Fruit fly (Drosophila melanogaster) whole organism, embryonic: ENCODE measurements around the gene CG9961.

ENCODE experiments used
- Atf-2 ChIP-seq: fragments of 200-800 bp; sonication (Bioruptor generic); optimal IDR thresholded peaks from 2 replicates; lab custom pipeline; 2016; ENCODE audit warnings: missing biosample characterization, missing genetic modification characterization
- Bgb ChIP-seq: fragments of 200-800 bp; sonication (Bioruptor generic); IDR thresholded peaks from 2 replicates; pipeline ENCODE4 v1.3.6; 2022; ENCODE audit warnings: missing biosample characterization, missing genetic modification characterization; ENCODE audit not compliant: partially characterized antibody
- CG1647 ChIP-seq: fragments of 200-800 bp; sonication (Bioruptor generic); optimal IDR thresholded peaks from 3 replicates; lab custom pipeline; 2016; ENCODE audit warnings: missing biosample characterization, missing genetic modification characterization
- CG16779 ChIP-seq: fragments of 200-800 bp; sonication (Bioruptor generic); IDR thresholded peaks from 2 replicates; pipeline ENCODE4 v1.3.6; 2022; ENCODE audit warnings: missing biosample characterization, missing genetic modification characterization
- CG16813 ChIP-seq: fragments of 200-800 bp; sonication (Bioruptor generic); IDR thresholded peaks from 3 replicates; pipeline ENCODE4 v1.3.6; 2022; ENCODE audit warnings: missing biosample characterization, missing genetic modification characterization; ENCODE audit not compliant: partially characterized antibody
- CG17612 ChIP-seq: fragments of 200-800 bp; sonication (Bioruptor generic); IDR thresholded peaks from 2 replicates; pipeline ENCODE4 v1.3.6; 2022; ENCODE audit warnings: missing biosample characterization, missing genetic modification characterization
- CG2116 ChIP-seq: fragments of 200-800 bp; sonication (Bioruptor generic); optimal IDR thresholded peaks from 3 replicates; lab custom pipeline; 2018; ENCODE audit warnings: missing biosample characterization, mild to moderate bottlenecking, missing genetic modification characterization
- CG31388 ChIP-seq: fragments of 200-800 bp; sonication (Bioruptor generic); optimal IDR thresholded peaks from 2 replicates; lab custom pipeline; 2016; ENCODE audit warnings: missing biosample characterization, missing genetic modification characterization
- CG32772 ChIP-seq: fragments of 200-800 bp; sonication (Bioruptor generic); IDR thresholded peaks from 2 replicates; pipeline ENCODE4 v1.3.6; 2022; ENCODE audit warnings: missing biosample characterization, missing genetic modification characterization
- CG6689 ChIP-seq: fragments of 200-800 bp; sonication (Bioruptor generic); IDR thresholded peaks from 2 replicates; pipeline ENCODE4 v1.3.6; 2022; ENCODE audit warnings: missing biosample characterization, missing genetic modification characterization
- CG6854 ChIP-seq: fragments of 200-800 bp; sonication (Bioruptor generic); optimal IDR thresholded peaks from 3 replicates; lab custom pipeline; 2017; ENCODE audit warnings: missing biosample characterization, mild to moderate bottlenecking, missing genetic modification characterization
- CG9609 ChIP-seq: fragments of 200-800 bp; sonication (Bioruptor generic); optimal IDR thresholded peaks from 3 replicates; lab custom pipeline; 2016; ENCODE audit warnings: missing biosample characterization, missing genetic modification characterization
- CG9817 ChIP-seq: fragments of 200-800 bp; sonication (Bioruptor generic); optimal IDR thresholded peaks from 2 replicates; lab custom pipeline; 2018; ENCODE audit warnings: missing biosample characterization, mild to moderate bottlenecking, missing genetic modification characterization, moderate library complexity
- CkIIα-i1 ChIP-seq: fragments of 200-800 bp; sonication (Bioruptor generic); IDR thresholded peaks from 2 replicates; pipeline ENCODE4 v1.3.6; 2022; ENCODE audit warnings: missing biosample characterization, missing genetic modification characterization
- CrebB ChIP-seq: fragments of 200-800 bp; sonication (Bioruptor generic); optimal IDR thresholded peaks from 3 replicates; lab custom pipeline; 2018; ENCODE audit warnings: missing biosample characterization, mild to moderate bottlenecking, missing genetic modification characterization
- Dip3 ChIP-seq: fragments of 200-800 bp; sonication (Bioruptor generic); optimal IDR thresholded peaks from 3 replicates; lab custom pipeline; 2016; ENCODE audit warnings: missing biosample characterization, missing genetic modification characterization
- Doc2 ChIP-seq: fragments of 200-800 bp; sonication (Bioruptor generic); IDR thresholded peaks from 2 replicates; pipeline ENCODE4 v1.3.6; 2022; ENCODE audit warnings: missing biosample characterization, missing genetic modification characterization
- ERR ChIP-seq: fragments of 200-800 bp; sonication (Bioruptor generic); optimal IDR thresholded peaks from 2 replicates; lab custom pipeline; 2016; ENCODE audit warnings: missing biosample characterization, missing genetic modification characterization
- Eip74EF ChIP-seq, 2 experiments: fragments of 200-800 bp in 1 of 2; fragments of >200 bp in 1 of 2; sonication (Bioruptor generic) in 1 of 2; optimal IDR thresholded peaks; 2 replicates each; lab custom pipeline; 2017 to 2019; ENCODE audit warnings: missing biosample characterization in 2 of 2, missing genetic modification characterization in 2 of 2, mild to moderate bottlenecking in 1 of 2, moderate library complexity in 1 of 2
- Hr39 ChIP-seq: fragments of >200 bp; optimal IDR thresholded peaks from 2 replicates; lab custom pipeline; 2017
- Hsf ChIP-seq: fragments of 200-800 bp; sonication (Bioruptor generic); optimal IDR thresholded peaks from 3 replicates; lab custom pipeline; 2016; ENCODE audit warnings: missing biosample characterization, missing genetic modification characterization
- MTF-1 ChIP-seq: fragments of 200-800 bp; sonication (Bioruptor generic); optimal IDR thresholded peaks from 2 replicates; lab custom pipeline; 2018; ENCODE audit warnings: missing biosample characterization, mild to moderate bottlenecking, missing genetic modification characterization, borderline replicate concordance
- Mad ChIP-seq: fragments of 200-800 bp; sonication (Bioruptor generic); optimal IDR thresholded peaks from 2 replicates; lab custom pipeline; 2016; ENCODE audit warnings: missing biosample characterization, missing genetic modification characterization
- Nf-YA ChIP-seq: fragments of 200-800 bp; sonication (Bioruptor generic); IDR thresholded peaks from 2 replicates; pipeline ENCODE4 v1.3.6; 2022; ENCODE audit warnings: missing biosample characterization, missing genetic modification characterization
- Optix ChIP-seq: fragments of 200-800 bp; sonication (Bioruptor generic); IDR thresholded peaks from 3 replicates; pipeline ENCODE4 v1.3.6; 2022; ENCODE audit warnings: missing biosample characterization, missing genetic modification characterization
- Ptx1 ChIP-seq: fragments of 200-800 bp; sonication (Bioruptor generic); IDR thresholded peaks from 2 replicates; pipeline ENCODE4 v1.3.6; 2022; ENCODE audit warnings: missing biosample characterization, missing genetic modification characterization
- Scr ChIP-seq: fragments of 200-800 bp; sonication (Bioruptor generic); IDR thresholded peaks from 2 replicates; pipeline ENCODE4 v1.3.6; 2022; ENCODE audit warnings: missing biosample characterization, missing genetic modification characterization; ENCODE audit not compliant: partially characterized antibody
- Six4 ChIP-seq: fragments of 200-800 bp; sonication (Bioruptor generic); optimal IDR thresholded peaks from 2 replicates; lab custom pipeline; 2016; ENCODE audit warnings: missing biosample characterization, missing genetic modification characterization
- Ssrp ChIP-seq: fragments of 200-800 bp; sonication (Bioruptor generic); optimal IDR thresholded peaks from 2 replicates; lab custom pipeline; 2018; ENCODE audit warnings: missing biosample characterization, mild to moderate bottlenecking, missing genetic modification characterization, moderate library complexity
- Taf1 ChIP-seq: fragments of 200-800 bp; sonication (Bioruptor generic); IDR thresholded peaks from 2 replicates; pipeline ENCODE4 v1.3.6; 2022; ENCODE audit warnings: missing biosample characterization, missing genetic modification characterization
- aop ChIP-seq: fragments of 200-800 bp; sonication (Bioruptor generic); IDR thresholded peaks from 2 replicates; pipeline ENCODE4 v1.3.6; 2022; ENCODE audit warnings: missing biosample characterization, missing genetic modification characterization
- cwo ChIP-seq: fragments of 200-800 bp; sonication (Bioruptor generic); optimal IDR thresholded peaks from 3 replicates; lab custom pipeline; 2017; ENCODE audit warnings: missing biosample characterization, missing genetic modification characterization, mild to moderate bottlenecking, moderate library complexity, missing genetic modification reagents
- emc ChIP-seq: fragments of 200-800 bp; sonication (Bioruptor generic); optimal IDR thresholded peaks from 2 replicates; lab custom pipeline; 2016; ENCODE audit warnings: missing biosample characterization, missing genetic modification characterization
- eyg ChIP-seq: fragments of 200-800 bp; sonication (Bioruptor generic); optimal IDR thresholded peaks from 3 replicates; lab custom pipeline; 2016; ENCODE audit warnings: missing biosample characterization, missing genetic modification characterization
- gt ChIP-seq: fragments of 200-800 bp; sonication (Bioruptor generic); IDR thresholded peaks from 2 replicates; pipeline ENCODE4 v1.3.6; 2022; ENCODE audit warnings: missing biosample characterization, missing genetic modification characterization
- jigr1 ChIP-seq: fragments of 200-800 bp; sonication (Bioruptor generic); IDR thresholded peaks from 3 replicates; pipeline ENCODE4 v1.3.6; 2022; ENCODE audit warnings: missing biosample characterization, missing genetic modification characterization
- klu ChIP-seq: fragments of 200-800 bp; sonication (Bioruptor generic); IDR thresholded peaks from 2 replicates; pipeline ENCODE4 v1.3.6; 2022; ENCODE audit warnings: missing biosample characterization, missing genetic modification characterization
- nerfin-1 ChIP-seq: fragments of 200-800 bp; sonication (Bioruptor generic); optimal IDR thresholded peaks from 3 replicates; lab custom pipeline; 2019; ENCODE audit warnings: missing biosample characterization, mild to moderate bottlenecking, missing genetic modification characterization, moderate library complexity
- nmo ChIP-seq: fragments of 200-800 bp; sonication (Bioruptor generic); optimal IDR thresholded peaks from 2 replicates; lab custom pipeline; 2018; ENCODE audit warnings: missing biosample characterization, mild to moderate bottlenecking, missing genetic modification characterization, moderate library complexity
- oc ChIP-seq: fragments of 200-800 bp; sonication (Bioruptor generic); optimal IDR thresholded peaks from 2 replicates; lab custom pipeline; 2018; ENCODE audit warnings: missing biosample characterization, mild to moderate bottlenecking, missing genetic modification characterization, moderate library complexity
- pb ChIP-seq: fragments of 200-800 bp; sonication (Bioruptor generic); optimal IDR thresholded peaks from 3 replicates; lab custom pipeline; 2016; ENCODE audit warnings: missing biosample characterization, missing genetic modification characterization
- pnt ChIP-seq: fragments of 200-800 bp; sonication (Bioruptor generic); optimal IDR thresholded peaks from 3 replicates; lab custom pipeline; 2016; ENCODE audit warnings: missing biosample characterization, missing genetic modification characterization
- sens-2 ChIP-seq: fragments of 200-800 bp; sonication (Bioruptor generic); IDR thresholded peaks from 2 replicates; pipeline ENCODE4 v1.3.6; 2022; ENCODE audit warnings: missing biosample characterization, missing genetic modification characterization
- seq ChIP-seq: fragments of 200-800 bp; sonication (Bioruptor generic); IDR thresholded peaks from 2 replicates; pipeline ENCODE4 v1.3.6; 2022; ENCODE audit warnings: missing biosample characterization, missing genetic modification characterization
- sim ChIP-seq: fragments of 200-800 bp; sonication (Bioruptor generic); IDR thresholded peaks from 2 replicates; pipeline ENCODE4 v1.3.6; 2022; ENCODE audit warnings: missing biosample characterization, missing genetic modification characterization
- sna ChIP-seq: fragments of 200-800 bp; sonication (Bioruptor generic); IDR thresholded peaks from 2 replicates; pipeline ENCODE4 v1.3.6; 2022; ENCODE audit warnings: missing biosample characterization, missing genetic modification characterization; ENCODE audit not compliant: partially characterized antibody
- sob ChIP-seq: fragments of 200-800 bp; sonication (Bioruptor generic); IDR thresholded peaks from 2 replicates; pipeline ENCODE4 v1.3.6; 2022; ENCODE audit warnings: missing biosample characterization, missing genetic modification characterization
- tgo ChIP-seq: fragments of 200-800 bp; sonication (Bioruptor generic); IDR thresholded peaks from 3 replicates; pipeline ENCODE4 v1.3.6; 2022; ENCODE audit warnings: missing biosample characterization, missing genetic modification characterization
- toy ChIP-seq: fragments of 200-800 bp; sonication (Bioruptor generic); IDR thresholded peaks from 2 replicates; pipeline ENCODE4 v1.3.6; 2022; ENCODE audit warnings: missing biosample characterization, missing genetic modification characterization
- trh ChIP-seq: fragments of 200-800 bp; sonication (Bioruptor generic); optimal IDR thresholded peaks from 2 replicates; lab custom pipeline; 2016; ENCODE audit warnings: missing biosample characterization, missing genetic modification characterization
- z ChIP-seq: fragments of 200-800 bp; sonication (Bioruptor generic); IDR thresholded peaks from 3 replicates; pipeline ENCODE4 v1.3.6; 2022; ENCODE audit warnings: missing biosample characterization, missing genetic modification characterization
- zf30C ChIP-seq: fragments of 200-800 bp; sonication (Bioruptor generic); optimal IDR thresholded peaks from 3 replicates; lab custom pipeline; 2018; ENCODE audit warnings: missing biosample characterization, mild to moderate bottlenecking, missing genetic modification characterization

The CG9961 gene

DNA sequence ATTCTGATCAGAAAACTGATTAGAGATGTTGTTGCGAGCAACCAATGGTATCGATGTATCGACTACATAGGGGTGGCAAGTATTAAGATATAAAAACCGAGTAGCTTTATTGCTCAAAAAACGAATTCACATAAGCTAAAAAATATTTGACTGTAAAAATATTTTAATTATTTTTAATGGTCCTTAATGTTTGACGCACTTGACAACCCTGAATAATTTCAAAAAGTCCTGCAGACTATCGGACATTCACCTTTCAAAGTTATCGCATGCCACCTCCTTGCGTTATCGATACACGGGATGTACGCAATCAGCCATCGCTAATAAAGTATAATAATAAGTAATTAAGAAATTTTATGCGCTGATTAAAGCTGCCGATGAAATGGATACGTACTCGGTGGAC lies 14.9 kb upstream of the CG9961 start, which contains the start of the genes HemK2, Snapin and Tnpo-SR (continued):
- peak; percentile 74 for TF ChIP-seq pnt (GFP tag; lab: Kevin White, UChicago)
- TF ChIP-seq pb = peak; percentile 68
- TF ChIP-seq z = peak; percentile 60; the same call in 1 of the 3 replicates
- TF ChIP-seq Bgb (GFP tag; lab: Robert Waterston, UW) = peak; percentile 92
- peak; percentile 64 for TF ChIP-seq MTF-1
- TF ChIP-seq CG16813 = peak; percentile 97
- peak; percentile 78 for TF ChIP-seq oc (tag; lab: Kevin White, UChicago)
- TF ChIP-seq trh (GFP tag; lab: Kevin White, UChicago) = peak; percentile 74
- peak; percentile 83 for TF ChIP-seq aop (GFP tag; lab: Robert Waterston, UW)
- TF ChIP-seq CG6689 (GFP tag; lab: Robert Waterston, UW) = peak; percentile 92
- no peak; the same call in 1 of the 2 replicates for TF ChIP-seq Doc2
- TF ChIP-seq Mad (GFP tag; lab: Kevin White, UChicago) = peak; percentile 67
- peak; percentile 95 for TF ChIP-seq tgo (GFP tag; lab: Robert Waterston, UW)
- peak; percentile 81 for TF ChIP-seq ERR (GFP tag; lab: Kevin White, UChicago)
- peak; percentile 92 for TF ChIP-seq CG2116 (GFP tag; lab: Kevin White, UChicago)
- peak; percentile 98 for TF ChIP-seq Scr (GFP tag; lab: Robert Waterston, UW)
- TF ChIP-seq sim (GFP tag; lab: Robert Waterston, UW) = peak; percentile 72; the same call in 1 of the 2 replicates
- peak; percentile 88 for TF ChIP-seq CrebB (tag; lab: Kevin White, UChicago)
- TF ChIP-seq klu (GFP tag; lab: Robert Waterston, UW) = peak; percentile 90
- TF ChIP-seq Ptx1 (GFP tag; lab: Robert Waterston, UW) = peak; percentile 96
- TF ChIP-seq Hr39 (lab: Kevin White, UChicago) = no peak
- TF ChIP-seq Nf-YA (GFP tag; lab: Robert Waterston, UW) = peak; percentile 83
- TF ChIP-seq Atf-2 (GFP tag; lab: Kevin White, UChicago) = peak; percentile 67
- peak; percentile 6 for TF ChIP-seq eyg (GFP tag; lab: Kevin White, UChicago)
- TF ChIP-seq Taf1 (GFP tag; lab: Robert Waterston, UW) = peak; percentile 90
- TF ChIP-seq cwo (GFP tag; lab: Kevin White, UChicago) = peak; percentile 84
- TF ChIP-seq nmo (GFP tag; lab: Kevin White, UChicago) = peak; percentile 96
- TF ChIP-seq sna = peak; percentile 98
- TF ChIP-seq Dip3 = peak; percentile 88
- TF ChIP-seq CG16779 = peak; percentile 66; the same call in 1 of the 2 replicates
- peak; percentile 74 for TF ChIP-seq CG31388
- TF ChIP-seq Six4 (GFP tag; lab: Kevin White, UChicago) = peak; percentile 77
- TF ChIP-seq Hsf (GFP tag; lab: Kevin White, UChicago) = peak; percentile 93
- no peak for TF ChIP-seq CkIIα-i1 (GFP tag; lab: Robert Waterston, UW)
- TF ChIP-seq CG6854 = peak; percentile 69
- peak; percentile 96 for TF ChIP-seq sob (GFP tag; lab: Robert Waterston, UW)
- TF ChIP-seq nerfin-1 (tag; lab: Kevin White, UChicago) = peak; percentile 85
- peak; percentile 92 for TF ChIP-seq Ssrp (tag; lab: Kevin White, UChicago)
- TF ChIP-seq zf30C = peak; percentile 11
- TF ChIP-seq toy (GFP tag; lab: Robert Waterston, UW) = peak; percentile 81
- TF ChIP-seq Eip74EF (GFP tag; optimal IDR thresholded peaks at IDR 0.05; lab: Kevin White, UChicago) = peak in 1 of 2 experiments; percentile 67
- peak; percentile 81 for TF ChIP-seq sens-2 (GFP tag; lab: Robert Waterston, UW)
- TF ChIP-seq emc (GFP tag; lab: Kevin White, UChicago) = peak; percentile 54
- TF ChIP-seq Optix = peak; percentile 85
- TF ChIP-seq jigr1 (GFP tag; lab: Robert Waterston, UW) = no peak; the same call in 2 of the 3 replicates
- peak; percentile 94 for TF ChIP-seq CG9817 (tag; lab: Kevin White, UChicago)
- TF ChIP-seq CG1647 = peak; percentile 90
- TF ChIP-seq CG32772 (GFP tag; lab: Robert Waterston, UW) = peak; percentile 92
- TF ChIP-seq gt = peak; percentile 91
- TF ChIP-seq seq (GFP tag; lab: Robert Waterston, UW) = peak; percentile 86
- TF ChIP-seq CG9609 = peak; percentile 72
- TF ChIP-seq CG17612 = peak; percentile 89
